Worm (Caenorhabditis elegans): ENCODE measurements around the gene C45G9.4.

DNA sequence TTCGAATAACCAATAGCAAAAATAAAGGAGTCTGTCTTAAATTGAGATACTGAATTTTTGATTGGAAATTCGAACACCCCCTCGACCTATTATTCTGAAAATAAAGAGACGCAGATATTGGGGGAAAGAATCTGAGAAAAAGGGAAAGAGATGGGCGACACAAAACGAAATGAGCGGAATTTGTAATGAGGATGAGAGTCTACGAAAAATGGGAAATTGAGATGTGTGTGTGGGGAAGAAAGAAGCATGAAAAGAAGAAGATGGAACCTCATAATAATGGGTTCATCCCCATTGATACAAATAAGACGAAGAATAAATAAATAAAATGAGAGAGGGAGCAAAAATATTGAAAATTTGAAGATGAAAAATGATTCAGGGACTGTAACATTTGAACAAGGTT is 23.0 kb downstream of the C45G9.4 start, which contains the start of gene cah-1:
- TF ChIP-seq lsy-2 (tag; optimal IDR thresholded peaks at IDR 0.05) = no peak
- no peak for TF ChIP-seq blmp-1 (tag; optimal IDR thresholded peaks at IDR 0.05; ENCODE audit: insufficient read depth)
- no peak for TF ChIP-seq unc-39 (tag; optimal IDR thresholded peaks at IDR 0.05)
- TF ChIP-seq dmd-4 (tag; optimal IDR thresholded peaks at IDR 0.05) = no peak
- no peak for TF ChIP-seq sma-9 (GFP tag; optimal IDR thresholded peaks at IDR 0.05)
- no peak for TF ChIP-seq sma-9 (tag; optimal IDR thresholded peaks at IDR 0.05)
- no peak for TF ChIP-seq R02D3.7 (tag; optimal IDR thresholded peaks at IDR 0.05)
- TF ChIP-seq ama-1 (optimal IDR thresholded peaks at IDR 0.05) = no peak
